Worm (Caenorhabditis elegans) whole organism, L2 larva: ENCODE results near the gene zipt-3.

Experiments
- aly-2 ChIP-seq: fragments of 150-350 bp; optimal IDR thresholded peaks from 2 replicates; lab custom pipeline; 2014; ENCODE audit warnings: missing biosample characterization, missing genetic modification characterization
- zag-1 ChIP-seq: fragments of 150-350 bp; optimal IDR thresholded peaks from 2 replicates; lab custom pipeline; 2014; ENCODE audit warnings: missing biosample characterization, missing genetic modification characterization

DNA sequence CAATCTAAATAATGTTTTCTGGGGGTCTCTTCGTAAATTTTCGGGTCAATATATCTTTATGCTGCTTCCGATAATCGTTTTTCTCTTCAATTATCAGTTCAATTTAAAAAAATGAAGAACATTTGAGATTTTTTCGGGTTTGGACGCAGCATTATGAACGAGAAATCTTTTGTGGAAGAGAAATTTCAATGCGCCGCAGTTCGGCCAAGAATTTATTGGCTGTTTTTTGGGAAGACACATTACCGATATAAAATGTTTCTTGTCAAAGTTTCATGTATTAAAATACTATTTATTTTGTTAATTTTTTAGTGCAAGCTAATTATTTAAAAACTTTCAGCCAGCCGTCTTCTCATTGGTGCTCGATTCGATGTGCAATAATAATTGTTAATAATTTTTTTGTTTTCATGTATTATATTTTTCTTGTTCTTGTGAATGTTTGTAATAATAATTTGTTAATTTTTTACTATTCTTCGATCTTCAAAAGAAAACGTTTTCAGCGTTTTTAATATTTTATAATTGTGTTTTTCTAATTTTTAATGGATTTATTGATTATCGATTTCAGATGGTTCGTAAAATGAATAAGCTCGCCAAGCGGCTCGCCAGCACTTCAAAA is 2.1 kb upstream of the zipt-3 start, which contains the start of the genes C18A3.10 and C18A3.3:
- TF ChIP-seq zag-1 (tag; lab: Kevin White, UChicago) (no peak), aly-2 (tag; lab: Kevin White, UChicago) (no peak)
